Worm (Caenorhabditis elegans) whole organism, L1 larva: ENCODE measurements around the gene his-32.

ENCODE experiments used
- C04F5.9 ChIP-seq: sonication (generic microtip); optimal IDR thresholded peaks from 2 replicates; lab custom pipeline; 2016; ENCODE audit warnings: missing genetic modification characterization, missing compliant biosample characterization
- aly-2 ChIP-seq: fragments of 150-350 bp; optimal IDR thresholded peaks from 2 replicates; lab custom pipeline; 2014; ENCODE audit warnings: missing biosample characterization, missing genetic modification characterization
- fkh-10 ChIP-seq: sonication (generic microtip); optimal IDR thresholded peaks from 2 replicates; lab custom pipeline; 2017; ENCODE audit warnings: missing biosample characterization, missing genetic modification reagents, missing genetic modification characterization
- lin-39 ChIP-seq: fragments of 150-350 bp; optimal IDR thresholded peaks from 2 replicates; lab custom pipeline; 2014; ENCODE audit warnings: missing biosample characterization, missing genetic modification reagents, missing genetic modification characterization
- lsy-2 ChIP-seq, 2 experiments: fragments of 150-350 bp; optimal IDR thresholded peaks; 2 replicates each; lab custom pipeline; 2014; ENCODE audit warnings: missing biosample characterization in 2 of 2, missing genetic modification characterization in 2 of 2
- nhr-12 ChIP-seq: sonication (generic microtip); optimal IDR thresholded peaks from 2 replicates; lab custom pipeline; 2017; ENCODE audit warnings: missing biosample characterization, missing genetic modification characterization
- pqm-1 ChIP-seq: sonication (generic microtip); optimal IDR thresholded peaks from 3 replicates; lab custom pipeline; 2017; ENCODE audit warnings: missing biosample characterization, missing genetic modification characterization
- snpc-4 ChIP-seq: fragments of 150-350 bp; optimal IDR thresholded peaks from 2 replicates; lab custom pipeline; 2014; ENCODE audit warnings: missing biosample characterization, missing genetic modification characterization
- snu-23 ChIP-seq: sonication (generic microtip); optimal IDR thresholded peaks from 2 replicates; lab custom pipeline; 2016; ENCODE audit warnings: missing genetic modification characterization, missing compliant biosample characterization
- xbp-1 ChIP-seq: sonication (generic microtip); optimal IDR thresholded peaks from 2 replicates; lab custom pipeline; 2016; ENCODE audit warnings: missing genetic modification characterization, missing compliant biosample characterization
- ztf-11 ChIP-seq, 2 experiments: sonication (generic microtip); optimal IDR thresholded peaks; 2 replicates each; lab custom pipeline; 2016 to 2017; ENCODE audit warnings: missing genetic modification characterization in 2 of 2, missing biosample characterization in 1 of 2, missing compliant biosample characterization in 1 of 2
- ztf-4 ChIP-seq: fragments of 150-350 bp; optimal IDR thresholded peaks from 2 replicates; lab custom pipeline; 2014; ENCODE audit warnings: missing biosample characterization, missing genetic modification characterization

DNA sequence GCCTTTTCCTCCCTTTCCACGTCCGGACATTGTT is 334 bp upstream of the his-32 start, which contains the start of gene his-31:
- TF ChIP-seq snu-23 (GFP tag; lab: Kevin White, UChicago) (no peak), C04F5.9 (tag; lab: Kevin White, UChicago) (no peak), snpc-4 (tag; lab: Kevin White, UChicago) (no peak), ztf-4 (tag; lab: Kevin White, UChicago) (no peak), lsy-2 (tag; optimal IDR thresholded peaks at IDR 0.05; lab: Kevin White, UChicago) (no peak), fkh-10 (GFP tag; lab: Kevin White, UChicago) (no peak), nhr-12 (no peak), ztf-11 (tag; optimal IDR thresholded peaks at IDR 0.05; lab: Kevin White, UChicago) (no peak), lin-39 (tag; lab: Kevin White, UChicago) (no peak), aly-2 (no peak), xbp-1 (tag; lab: Kevin White, UChicago) (no peak), pqm-1 (no peak)
